Fruit fly (Drosophila melanogaster): ENCODE results near the gene CG43336.

- TF ChIP-seq sisA (GFP tag; IDR thresholded peaks at IDR 0.05) (no peak), ash1 (GFP tag; optimal IDR thresholded peaks at IDR 0.05) (no peak), CG10654 (GFP tag; optimal IDR thresholded peaks at IDR 0.05) (no peak), gt (GFP tag; IDR thresholded peaks at IDR 0.05) (no peak), Sox100B (GFP tag; optimal IDR thresholded peaks at IDR 0.05) (no peak), toy (GFP tag; IDR thresholded peaks at IDR 0.05) (no peak), dimm (GFP tag; IDR thresholded peaks at IDR 0.05) (no peak), ken (GFP tag; IDR thresholded peaks at IDR 0.05) (no peak), Nf-YC (tag; optimal IDR thresholded peaks at IDR 0.05) (no peak), corto (GFP tag; optimal IDR thresholded peaks at IDR 0.05) (no peak), Lpt (GFP tag; optimal IDR thresholded peaks at IDR 0.05) (no peak), twi (tag; optimal IDR thresholded peaks at IDR 0.05) (no peak), CG8478 (optimal IDR thresholded peaks at IDR 0.05) (no peak)
Observed at dm6 chr3R:15609230-15609629, 27.7 kb upstream of the CG43336 start.
